Worm (Caenorhabditis elegans) whole organism, L1 larva: ENCODE data around the gene K07F5.12.
"Not testable (repeated sequence)": the region's sequence is repeated elsewhere in the genome, so short reads cannot be mapped to it uniquely, and the experiment has no call there.

Source experiments
- aly-2 ChIP-seq: fragments of 150-350 bp; optimal IDR thresholded peaks from 2 replicates; lab custom pipeline; 2014; ENCODE audit warnings: missing biosample characterization, missing genetic modification characterization
- ceh-82 ChIP-seq, 3 experiments: fragments of 150-350 bp in 1 of 3; sonication (generic microtip) in 2 of 3; optimal IDR thresholded peaks; 2 replicates each; lab custom pipeline; 2014 to 2017; ENCODE audit warnings: missing biosample characterization in 3 of 3, missing genetic modification characterization in 3 of 3
- egl-27 ChIP-seq, 2 experiments: fragments of 150-350 bp in 1 of 2; sonication (generic microtip); optimal IDR thresholded peaks; 3 replicates each; lab custom pipeline; 2017 to 2018; ENCODE audit warnings: missing biosample characterization in 2 of 2, missing genetic modification characterization in 2 of 2, missing genetic modification reagents in 2 of 2
- mab-9 ChIP-seq: fragments of 200-800 bp; sonication (Bioruptor generic); IDR thresholded peaks from 2 replicates; pipeline ENCODE4 v1.3.6; 2022; ENCODE audit warnings: missing genetic modification reagents, missing genetic modification characterization, missing compliant biosample characterization
- nhr-11 ChIP-seq: fragments of 150-350 bp; optimal IDR thresholded peaks from 2 replicates; lab custom pipeline; 2014; ENCODE audit warnings: missing biosample characterization, missing genetic modification characterization
- nhr-12 ChIP-seq: sonication (generic microtip); optimal IDR thresholded peaks from 2 replicates; lab custom pipeline; 2017; ENCODE audit warnings: missing biosample characterization, missing genetic modification characterization
- nhr-237 ChIP-seq: fragments of 150-350 bp; optimal IDR thresholded peaks from 2 replicates; lab custom pipeline; 2014; ENCODE audit warnings: missing biosample characterization, missing genetic modification characterization
- ztf-11 ChIP-seq, 2 experiments: sonication (generic microtip); optimal IDR thresholded peaks; 2 replicates each; lab custom pipeline; 2016 to 2017; ENCODE audit warnings: missing genetic modification characterization in 2 of 2, missing biosample characterization in 1 of 2, missing compliant biosample characterization in 1 of 2

DNA sequence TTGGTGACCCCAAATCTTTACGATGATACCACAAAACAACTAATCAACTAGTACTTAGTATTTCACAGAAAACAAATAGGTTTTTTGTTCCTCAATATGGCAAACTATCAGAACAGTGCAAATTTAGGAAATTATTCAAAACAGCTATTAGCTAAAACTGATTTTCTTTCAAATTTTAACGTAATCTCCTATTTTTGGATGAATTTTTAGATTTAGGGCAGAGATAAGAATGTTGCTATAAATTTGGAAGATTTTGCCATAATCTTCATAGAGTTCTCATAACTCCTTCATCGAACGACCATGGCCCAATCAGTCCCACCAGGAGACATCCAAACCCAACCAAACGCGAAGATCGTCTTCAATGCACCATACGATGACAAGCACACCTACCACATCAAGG is 18.5 kb upstream of the K07F5.12 start, which contains the start of gene msp-10:
- not testable (repeated sequence) for TF ChIP-seq ztf-11 (tag; optimal IDR thresholded peaks at IDR 0.05; lab: Kevin White, UChicago); nhr-237; ceh-82 (tag; optimal IDR thresholded peaks at IDR 0.05; lab: Kevin White, UChicago); aly-2 (tag; lab: Kevin White, UChicago); nhr-12 (tag; lab: Kevin White, UChicago); nhr-11 (tag; lab: Kevin White, UChicago); mab-9 (GFP tag; lab: Robert Waterston, UW); egl-27 (tag; optimal IDR thresholded peaks at IDR 0.05; lab: Kevin White, UChicago)
